Fruit fly (Drosophila melanogaster): ENCODE measurements around the gene CG7789.
A peak's percentile ranks its signal among the peaks of the same experiment; 100 is the strongest.

Gene CG7789

DNA sequence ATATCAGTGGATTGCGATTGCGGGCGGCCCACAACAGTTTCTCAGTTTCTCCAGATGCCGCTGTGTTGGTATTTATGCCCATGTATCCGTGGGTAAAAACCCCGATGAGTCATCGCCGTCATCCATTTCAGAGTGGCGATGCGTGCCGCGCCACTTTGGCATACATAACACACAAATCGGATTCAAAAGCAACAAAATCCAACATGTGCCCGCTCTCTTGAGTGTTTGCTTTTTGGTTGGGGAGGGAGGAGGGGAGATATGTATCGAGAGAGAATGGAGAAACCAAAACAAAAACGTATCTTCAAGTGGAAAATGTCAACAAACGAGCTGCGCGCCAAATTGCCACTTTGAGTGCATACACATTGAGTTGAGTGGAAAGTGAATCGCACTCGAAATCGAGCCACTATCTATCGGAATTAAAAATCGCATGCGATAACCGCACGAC is 31.3 kb upstream of the CG7789 start:
- TF ChIP-seq noc (tag; optimal IDR thresholded peaks at IDR 0.05): no peak

dm6 chr3R:29772090-29772794 is 30.8 kb upstream of the CG7789 start:
- TF ChIP-seq noc (tag; optimal IDR thresholded peaks at IDR 0.05): peak; percentile 34

dm6 chr3R:29772795-29773331 is 30.1 kb upstream of the CG7789 start:
- TF ChIP-seq noc (tag; optimal IDR thresholded peaks at IDR 0.05): peak; percentile 39

DNA sequence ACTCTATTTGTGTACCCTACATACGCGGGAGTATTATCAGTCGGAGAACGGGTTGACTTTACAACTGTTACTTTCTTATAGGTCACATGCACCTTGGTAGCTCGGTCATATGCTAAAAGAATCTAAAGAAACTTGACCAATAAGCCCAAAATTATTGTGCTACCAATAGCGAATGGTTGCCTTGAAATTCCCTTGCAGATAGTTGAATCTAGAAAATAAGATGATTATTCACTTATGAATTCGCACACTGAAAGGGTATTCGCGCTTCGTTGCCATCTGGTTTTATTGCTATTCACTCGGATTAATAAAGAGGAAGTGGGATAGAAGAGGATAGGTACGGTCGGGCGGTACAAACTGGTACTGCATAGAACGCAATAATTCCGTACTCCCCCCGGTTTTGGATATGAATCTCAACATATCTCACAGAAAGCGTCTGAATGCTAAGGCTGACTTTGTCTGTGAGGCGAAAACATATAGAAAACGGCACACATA is 29.1 kb upstream of the CG7789 start:
- TF ChIP-seq noc (tag; optimal IDR thresholded peaks at IDR 0.05): peak; percentile 91

- TF ChIP-seq noc (tag; optimal IDR thresholded peaks at IDR 0.05): no peak
Observed at dm6 chr3R:29774360-29775193, 28.4 kb upstream of the CG7789 start.

- TF ChIP-seq noc (tag; optimal IDR thresholded peaks at IDR 0.05): peak; percentile 14
Observed at dm6 chr3R:29775755-29776686, 27.0 kb upstream of the CG7789 start.

DNA sequence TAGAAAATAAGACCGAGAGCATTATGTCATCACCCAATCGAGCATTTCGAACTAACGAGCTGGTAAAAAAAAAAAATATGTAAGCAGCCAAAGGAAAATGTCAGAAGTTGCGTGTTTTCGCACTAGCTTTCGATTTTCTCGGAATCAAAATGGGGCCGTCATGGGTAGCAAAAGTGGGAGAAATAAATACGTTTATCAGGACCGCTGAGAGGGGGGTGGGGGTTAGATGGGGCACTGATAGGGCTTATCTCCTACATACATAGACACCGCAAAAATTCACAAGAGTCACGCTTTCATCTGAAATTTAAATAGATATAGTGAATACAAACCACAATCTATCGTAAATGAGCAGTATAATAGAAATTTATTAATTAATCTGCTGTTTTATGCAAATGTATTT is 25.8 kb upstream of the CG7789 start:
- no peak for TF ChIP-seq noc (tag; optimal IDR thresholded peaks at IDR 0.05)

DNA sequence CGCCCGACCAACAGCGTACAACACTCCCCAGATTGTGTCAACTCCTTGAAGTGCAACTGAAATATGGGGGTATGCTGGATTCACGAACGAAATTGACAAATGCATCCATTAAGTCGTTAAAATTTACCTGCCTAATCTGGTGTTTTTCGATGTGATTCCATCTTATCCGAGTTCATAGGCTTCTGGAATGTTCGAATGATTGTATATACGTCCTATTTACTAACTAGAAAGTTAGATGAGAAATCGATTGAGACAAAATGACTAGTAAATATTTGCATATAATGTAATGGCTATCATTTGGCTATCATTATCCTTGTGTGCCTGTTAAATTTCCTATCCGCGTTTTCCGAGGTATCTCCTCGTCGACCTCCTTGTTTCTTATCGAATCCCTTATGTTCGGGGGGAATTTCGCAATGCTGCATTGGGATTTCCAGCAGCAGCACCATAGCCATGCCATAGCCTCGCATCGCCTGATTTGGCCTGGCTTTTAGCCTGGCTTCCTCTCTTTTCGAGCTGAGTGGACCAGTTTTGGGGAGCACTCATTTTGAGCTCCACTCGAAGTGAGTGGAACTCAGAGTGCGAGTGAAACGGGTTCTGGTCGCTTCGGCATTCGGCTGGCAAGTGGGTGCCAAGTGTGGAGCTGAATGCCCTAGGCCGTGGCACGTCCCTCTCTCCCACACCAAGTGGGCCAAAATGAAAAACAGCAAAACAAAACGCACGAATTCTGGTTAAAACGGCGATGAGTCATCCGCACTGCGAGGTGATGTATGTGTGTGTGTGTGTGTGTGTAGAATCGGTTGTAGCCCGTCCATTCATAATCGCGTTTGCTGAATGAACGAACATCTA is 24.6 kb upstream of the CG7789 start:
- TF ChIP-seq noc (tag; optimal IDR thresholded peaks at IDR 0.05): no peak

DNA sequence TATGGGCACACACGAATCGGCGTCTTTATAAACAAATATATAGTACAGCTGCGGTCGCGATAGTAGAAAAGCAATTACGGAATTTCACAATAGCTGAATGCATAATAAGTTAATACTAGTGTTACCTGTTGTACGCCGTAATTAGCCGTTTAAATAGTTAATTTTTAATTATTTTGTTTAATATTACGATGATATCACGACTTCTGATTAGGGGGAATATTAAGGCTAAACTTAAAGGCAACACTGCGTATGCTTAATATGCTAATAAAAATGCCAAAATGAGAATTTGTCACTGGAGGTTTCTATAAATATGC is 24.1 kb upstream of the CG7789 start:
- TF ChIP-seq noc (tag; optimal IDR thresholded peaks at IDR 0.05): peak; percentile 63

dm6 chr3R:29780402-29781029 is 22.5 kb upstream of the CG7789 start, which contains the start of gene fig:
Gene fig, minus strand, starts transcription at chr3R:29780452.
- TF ChIP-seq noc (tag; optimal IDR thresholded peaks at IDR 0.05): no peak

DNA sequence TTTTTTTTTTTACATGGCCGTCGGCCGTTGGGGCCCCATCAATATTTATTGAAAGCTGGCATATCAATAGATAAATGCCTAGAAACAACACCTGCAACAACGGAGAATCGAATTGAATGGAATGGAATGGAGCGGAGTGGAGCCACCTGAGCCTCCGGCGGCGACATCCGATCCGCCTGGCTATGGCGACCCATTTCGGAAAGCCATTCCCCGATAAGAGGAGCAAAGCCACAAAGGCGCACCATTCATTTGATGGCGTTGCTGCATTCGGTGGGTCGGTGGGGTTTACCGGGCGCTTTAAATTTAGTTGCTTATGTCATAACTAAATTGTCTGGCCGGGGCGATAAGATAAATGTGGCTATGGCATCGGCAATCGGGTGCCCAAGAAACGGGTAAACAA is 21.1 kb upstream of the CG7789 start:
- no peak for TF ChIP-seq noc (tag; optimal IDR thresholded peaks at IDR 0.05)

DNA sequence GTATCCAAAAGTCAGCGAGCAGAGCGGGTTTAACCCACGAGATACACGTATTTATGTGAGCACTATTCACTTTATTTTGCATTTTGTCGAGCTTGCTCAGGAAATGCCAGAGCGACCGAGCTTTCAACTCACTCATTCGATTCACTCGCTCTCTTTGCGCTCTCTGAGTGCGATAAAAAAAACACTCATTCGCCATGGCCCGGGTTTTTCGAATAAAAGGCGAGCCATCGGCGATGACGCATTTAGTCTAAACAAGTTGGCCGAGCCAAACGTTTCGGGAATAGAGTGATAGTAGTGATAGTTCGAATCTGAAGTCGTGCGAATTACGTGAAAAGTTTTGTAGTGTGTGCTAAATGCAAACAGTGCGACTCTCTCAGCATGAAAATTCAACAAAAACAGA is 20.6 kb upstream of the CG7789 start:
- TF ChIP-seq noc (tag; optimal IDR thresholded peaks at IDR 0.05): peak; percentile 82

DNA sequence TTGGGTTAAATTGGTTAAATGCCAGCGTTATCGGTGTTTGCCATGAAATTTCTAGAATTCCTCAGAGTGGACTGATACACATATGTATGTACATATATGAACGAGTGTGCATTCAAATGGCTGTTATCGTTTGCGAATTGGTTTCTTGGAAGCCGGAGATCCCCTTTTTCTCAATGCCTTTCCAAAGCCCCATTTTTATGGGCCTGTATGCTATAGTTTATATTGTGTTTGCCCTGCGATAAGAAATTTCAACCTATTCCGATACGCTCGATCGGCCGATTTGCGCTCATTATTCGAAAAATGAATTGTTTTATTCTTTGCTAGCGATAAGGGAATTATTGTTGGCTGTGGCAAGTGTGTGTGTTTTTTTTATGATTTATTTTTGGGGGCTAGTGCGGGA is 19.8 kb upstream of the CG7789 start:
- TF ChIP-seq noc (tag; optimal IDR thresholded peaks at IDR 0.05): no peak

DNA sequence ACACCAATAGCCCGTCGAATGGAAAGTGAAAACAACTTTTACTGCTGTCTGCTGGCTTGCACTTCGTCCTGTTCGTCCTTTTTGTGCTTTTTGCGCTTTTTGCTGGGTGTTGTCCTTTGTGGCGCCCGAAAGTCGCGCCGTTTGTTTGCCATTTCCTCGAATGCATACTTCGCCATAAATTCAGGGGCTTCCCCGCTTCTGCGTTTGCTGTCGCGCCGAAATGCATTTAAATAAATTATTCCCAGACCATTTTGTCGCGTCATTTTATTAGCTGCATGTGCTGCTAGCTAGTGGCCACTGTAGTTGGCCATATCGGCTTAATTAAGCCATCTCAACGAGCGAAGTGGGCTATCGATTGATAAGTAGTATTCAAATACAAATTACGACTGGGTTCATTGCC is 17.8 kb upstream of the CG7789 start:
- TF ChIP-seq noc (tag; optimal IDR thresholded peaks at IDR 0.05): no peak
